Fruit fly (Drosophila melanogaster) whole organism, prepupa: Measurements from ENCODE around the gene yip7.
A peak's percentile ranks its signal among the peaks of the same experiment; 100 is the strongest.

Source experiments
- CG16779 ChIP-seq: fragments of 200-800 bp; sonication (Bioruptor generic); optimal IDR thresholded peaks from 3 replicates; lab custom pipeline; 2017; ENCODE audit warnings: missing biosample characterization, mild to moderate bottlenecking, missing genetic modification characterization
- CG8119 ChIP-seq: fragments of 200-800 bp; sonication (Bioruptor generic); IDR thresholded peaks from 3 replicates; pipeline ENCODE4 v1.3.6; 2022; ENCODE audit warnings: missing biosample characterization, missing genetic modification characterization
- CG8632 ChIP-seq: fragments of 200-800 bp; sonication (Bioruptor generic); optimal IDR thresholded peaks from 3 replicates; lab custom pipeline; 2016; ENCODE audit warnings: missing biosample characterization, missing genetic modification characterization
- Eip78C ChIP-seq: fragments of 200-800 bp; sonication (Bioruptor generic); peaks from one replicate; lab custom pipeline; 2016; ENCODE audit warnings: missing biosample characterization, missing genetic modification characterization
- Eip93F ChIP-seq: fragments of 200-800 bp; sonication (Bioruptor generic); optimal IDR thresholded peaks from 2 replicates; lab custom pipeline; 2016; ENCODE audit warnings: missing biosample characterization, mild to moderate bottlenecking, missing genetic modification characterization
- Gug ChIP-seq: fragments of 200-800 bp; sonication (Bioruptor generic); IDR thresholded peaks from 2 replicates; pipeline ENCODE4 v1.3.6; 2022; ENCODE audit warnings: missing biosample characterization, missing genetic modification characterization
- acj6 ChIP-seq: fragments of 200-800 bp; sonication (Bioruptor generic); optimal IDR thresholded peaks from 3 replicates; lab custom pipeline; 2016; ENCODE audit warnings: missing biosample characterization, missing genetic modification characterization
- dac ChIP-seq: fragments of 200-800 bp; sonication (Bioruptor generic); optimal IDR thresholded peaks from 2 replicates; lab custom pipeline; 2017; ENCODE audit warnings: missing biosample characterization, mild to moderate bottlenecking, missing genetic modification characterization
- ss ChIP-seq, 2 experiments: fragments of 200-800 bp; sonication (Bioruptor generic); optimal IDR thresholded peaks; 2 replicates in 1 of 2; 3 replicates in 1 of 2; lab custom pipeline; 2017 to 2018; ENCODE audit warnings: mild to moderate bottlenecking in 2 of 2, missing biosample characterization in 2 of 2, missing genetic modification characterization in 2 of 2, moderate library complexity in 1 of 2
- svp ChIP-seq: fragments of 200-800 bp; sonication (Bioruptor generic); peaks from one replicate; lab custom pipeline; 2016; ENCODE audit warnings: missing biosample characterization, missing genetic modification characterization

DNA sequence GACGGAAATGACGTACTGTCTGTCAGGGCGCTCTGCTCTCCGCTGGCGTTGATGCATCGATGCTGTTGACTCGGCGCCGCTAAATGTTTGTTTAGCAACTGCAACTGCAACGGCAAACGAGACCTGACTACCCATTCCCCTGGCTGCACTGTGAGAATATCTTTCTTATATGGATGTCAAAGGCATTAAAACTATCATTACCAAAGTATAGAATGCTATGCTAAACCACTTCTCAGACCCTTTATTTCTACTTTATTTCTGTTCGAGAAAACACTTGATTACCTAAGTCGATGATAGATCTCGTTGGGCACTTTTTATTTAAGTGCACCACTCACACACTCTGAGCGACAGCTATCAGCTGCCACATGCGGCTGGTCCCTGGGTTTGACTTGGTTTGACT lies 12.9 kb upstream of the yip7 start:
- TF ChIP-seq svp (GFP tag; lab: Kevin White, UChicago) (peak; percentile 42), CG16779 (no peak), CG8632 (GFP tag; lab: Kevin White, UChicago) (no peak), acj6 (GFP tag; lab: Kevin White, UChicago) (no peak), CG8119 (GFP tag; lab: Robert Waterston, UW) (no peak), Gug (GFP tag; lab: Robert Waterston, UW) (no peak), ss (GFP tag; optimal IDR thresholded peaks at IDR 0.05; lab: Kevin White, UChicago) (no peak), Eip93F (GFP tag; lab: Kevin White, UChicago) (no peak), dac (GFP tag; lab: Kevin White, UChicago) (no peak), Eip78C (GFP tag; lab: Kevin White, UChicago) (peak; percentile 55)
